Worm (Caenorhabditis elegans) whole organism, L4 larva: ENCODE measurements around the gene math-23.

Experiments
- D1046.2 ChIP-seq: fragments of 200-800 bp; sonication (Bioruptor generic); IDR thresholded peaks from 2 replicates; pipeline ENCODE4 v1.3.6; 2022; ENCODE audit warnings: missing genetic modification characterization, missing compliant biosample characterization
- ZK337.2 ChIP-seq: fragments of 200-800 bp; sonication (Bioruptor generic); IDR thresholded peaks from 2 replicates; pipeline ENCODE4 v1.3.6; 2022; ENCODE audit warnings: missing genetic modification reagents, missing genetic modification characterization, missing compliant biosample characterization
- duxl-1 ChIP-seq: sonication (generic microtip); optimal IDR thresholded peaks from 2 replicates; lab custom pipeline; 2016; ENCODE audit warnings: mild to moderate bottlenecking, missing genetic modification characterization, moderate library complexity, missing compliant biosample characterization; ENCODE audit not compliant: poor library complexity
- jun-1 ChIP-seq: fragments of 150-350 bp; optimal IDR thresholded peaks from 2 replicates; lab custom pipeline; 2014; ENCODE audit warnings: missing biosample characterization, missing genetic modification reagents, missing genetic modification characterization
- mdl-1 ChIP-seq, 2 experiments: fragments of 150-350 bp in 1 of 2; sonication (generic microtip) in 1 of 2; optimal IDR thresholded peaks; 2 replicates each; lab custom pipeline; 2014 to 2017; ENCODE audit warnings: missing biosample characterization in 2 of 2, missing genetic modification characterization in 2 of 2
- mdt-29 ChIP-seq: fragments of 200-800 bp; sonication (Bioruptor generic); IDR thresholded peaks from 2 replicates; pipeline ENCODE4 v1.3.6; 2022; ENCODE audit warnings: missing genetic modification reagents, missing genetic modification characterization, missing compliant biosample characterization
- nhr-11 ChIP-seq: fragments of 150-350 bp; optimal IDR thresholded peaks from 2 replicates; lab custom pipeline; 2014; ENCODE audit warnings: missing biosample characterization, missing genetic modification characterization

- no peak for TF ChIP-seq nhr-11
- no peak for TF ChIP-seq ZK337.2 (GFP tag; lab: Robert Waterston, UW)
- no peak for TF ChIP-seq jun-1
- no peak for TF ChIP-seq D1046.2
- TF ChIP-seq duxl-1 (tag; lab: Kevin White, UChicago) = no peak
- no peak for TF ChIP-seq mdl-1 (tag; optimal IDR thresholded peaks at IDR 0.05; lab: Kevin White, UChicago)
- no peak for TF ChIP-seq mdt-29 (GFP tag; lab: Robert Waterston, UW)
These were observed 2.1 kb upstream of the math-23 start, which contains the start of gene math-24 for ce11 chrII:1899934-1900333.
